Worm (Caenorhabditis elegans): ENCODE results near the gene M163.7.

Gene M163.7

ce11 chrX:14477338-14477737 lies 12.7 kb downstream of the M163.7 start (continued):
- no peak for TF ChIP-seq F26F4.8 (GFP tag; conservative IDR thresholded peaks at IDR 0.05)
- TF ChIP-seq R02D3.7 (tag; optimal IDR thresholded peaks at IDR 0.05) = no peak
- TF ChIP-seq mxl-3 (GFP tag; optimal IDR thresholded peaks at IDR 0.05) = no peak
- peak; percentile 63; the same call in 1 of the 2 replicates for TF ChIP-seq lim-7 (GFP tag; IDR thresholded peaks at IDR 0.05)
- TF ChIP-seq dmd-8 (GFP tag; IDR thresholded peaks at IDR 0.05) = peak; percentile 68; the same call in 1 of the 2 replicates
- TF ChIP-seq spr-3 (GFP tag; optimal IDR thresholded peaks at IDR 0.05) = no peak
- TF ChIP-seq spr-1 (tag; optimal IDR thresholded peaks at IDR 0.05) = no peak
- TF ChIP-seq arid-1 (GFP tag; conservative IDR thresholded peaks at IDR 0.05) = no peak
- no peak for TF ChIP-seq ZK546.5 (tag; optimal IDR thresholded peaks at IDR 0.05)
- TF ChIP-seq ceh-20 (GFP tag; IDR thresholded peaks at IDR 0.05) = no peak
- TF ChIP-seq sdz-12 (GFP tag; optimal IDR thresholded peaks at IDR 0.05) = no peak
- no peak for TF ChIP-seq mes-2 (tag; optimal IDR thresholded peaks at IDR 0.05; ENCODE audit: poor library complexity, severe bottlenecking)
- no peak for TF ChIP-seq lin-29 (GFP tag; IDR thresholded peaks at IDR 0.05)
- TF ChIP-seq hmg-1.1 (GFP tag; IDR thresholded peaks at IDR 0.05) = peak; percentile 47; the same call in 1 of the 2 replicates
- no peak for TF ChIP-seq nhr-48 (tag; optimal IDR thresholded peaks at IDR 0.05)
- no peak for TF ChIP-seq ceh-62 (tag; optimal IDR thresholded peaks at IDR 0.05)
- no peak for TF ChIP-seq nhr-41 (GFP tag; IDR thresholded peaks at IDR 0.05)
- no peak for TF ChIP-seq aha-1 (tag)
- TF ChIP-seq ztf-11 (tag; optimal IDR thresholded peaks at IDR 0.05) = no peak
- TF ChIP-seq tra-1 (GFP tag; IDR thresholded peaks at IDR 0.05) = peak; percentile 26; the same call in 1 of the 2 replicates
- 0 out of 2 replicates have a peak, but pooled peaks have one; percentile 44 for TF ChIP-seq egl-43 (GFP tag; IDR thresholded peaks at IDR 0.05)
- no peak for TF ChIP-seq hif-1 (tag; optimal IDR thresholded peaks at IDR 0.05)
- no peak for TF ChIP-seq ama-1 (optimal IDR thresholded peaks at IDR 0.05)
- no peak for TF ChIP-seq php-3 (GFP tag; IDR thresholded peaks at IDR 0.05)
- no peak for TF ChIP-seq duxl-1 (tag; optimal IDR thresholded peaks at IDR 0.05; ENCODE audit: poor library complexity)
- no peak for TF ChIP-seq fos-1 (tag; optimal IDR thresholded peaks at IDR 0.05)
- TF ChIP-seq hlh-11 (tag; optimal IDR thresholded peaks at IDR 0.05) = no peak
- TF ChIP-seq Y105C5A.15 (GFP tag; IDR thresholded peaks at IDR 0.05) = peak; percentile 79; the same call in 1 of the 2 replicates
- TF ChIP-seq lin-1 (GFP tag; IDR thresholded peaks at IDR 0.05) = no peak
- no peak for TF ChIP-seq ceh-82 (tag; optimal IDR thresholded peaks at IDR 0.05)
- TF ChIP-seq set-16 (GFP tag; IDR thresholded peaks at IDR 0.05) = no peak
- TF ChIP-seq daf-8 (GFP tag; IDR thresholded peaks at IDR 0.05) = peak; percentile 46; the same call in 1 of the 2 replicates
- no peak for TF ChIP-seq nhr-28 (tag; optimal IDR thresholded peaks at IDR 0.05)
- TF ChIP-seq nhr-10 (tag; optimal IDR thresholded peaks at IDR 0.05) = no peak

- TF ChIP-seq F37D6.2 (tag; optimal IDR thresholded peaks at IDR 0.05) (peak; percentile 65), mes-2 (tag; optimal IDR thresholded peaks at IDR 0.05; ENCODE audit: poor library complexity, severe bottlenecking) (peak; percentile 54), duxl-1 (tag; optimal IDR thresholded peaks at IDR 0.05; ENCODE audit: poor library complexity) (peak; percentile 17), dve-1 (tag; optimal IDR thresholded peaks at IDR 0.05; ENCODE audit: insufficient read depth) (peak; percentile 51), tra-1 (GFP tag; IDR thresholded peaks at IDR 0.05) (no peak), snpc-4 (tag; optimal IDR thresholded peaks at IDR 0.05) (peak; percentile 87), lsy-2 (tag; optimal IDR thresholded peaks at IDR 0.05) (peak in 1 of 2 experiments; percentile 73), mdl-1 (tag; optimal IDR thresholded peaks at IDR 0.05) (no peak), hmg-1.1 (GFP tag; IDR thresholded peaks at IDR 0.05) (peak; percentile 48), zfp-3 (GFP tag; conservative IDR thresholded peaks at IDR 0.05) (no peak), pha-4 (GFP tag; IDR thresholded peaks at IDR 0.05) (no peak), pha-4 (tag; optimal IDR thresholded peaks at IDR 0.05) (no peak), nhr-41 (GFP tag; IDR thresholded peaks at IDR 0.05) (no peak), lir-3 (tag; optimal IDR thresholded peaks at IDR 0.05) (no peak), madf-5 (GFP tag; IDR thresholded peaks at IDR 0.05) (no peak)
These were observed 13.6 kb downstream of the M163.7 start for ce11 chrX:14478193-14478592.

Measured in whole organism, L4 larva.